Fruit fly (Drosophila melanogaster): ENCODE data around the gene nis.
A peak's percentile ranks its signal among the peaks of the same experiment; 100 is the strongest.

- no peak for TF ChIP-seq sv (GFP tag; optimal IDR thresholded peaks at IDR 0.05)
- TF ChIP-seq psq (GFP tag; optimal IDR thresholded peaks at IDR 0.05): no peak
- no peak for TF ChIP-seq Hr78 (GFP tag; optimal IDR thresholded peaks at IDR 0.05)
- no peak for TF ChIP-seq Vsx2 (GFP tag; optimal IDR thresholded peaks at IDR 0.05; ENCODE audit: partially characterized antibody)
- no peak for TF ChIP-seq Abd-B (GFP tag; optimal IDR thresholded peaks at IDR 0.05)
- TF ChIP-seq foxo (GFP tag; optimal IDR thresholded peaks at IDR 0.05): no peak
- no peak for TF ChIP-seq Rel (GFP tag; optimal IDR thresholded peaks at IDR 0.05)
- peak; percentile 37 for TF ChIP-seq Rel (tag; optimal IDR thresholded peaks at IDR 0.05)
- TF ChIP-seq pan (optimal IDR thresholded peaks at IDR 0.05): no peak
- TF ChIP-seq Dfd (GFP tag; optimal IDR thresholded peaks at IDR 0.05): no peak
- TF ChIP-seq usp (GFP tag; optimal IDR thresholded peaks at IDR 0.05): no peak
Measured at dm6 chr2L:1613748-1614365, 26.9 kb upstream of the nis start, which contains the start of gene RFeSP.
